Fruit fly (Drosophila melanogaster) whole organism, embryonic: ENCODE results near the gene osk.

Experiments used
- Adf1 ChIP-seq: fragments of 200-800 bp; sonication (Bioruptor generic); IDR thresholded peaks from 2 replicates; pipeline ENCODE4 v1.3.6; 2022; ENCODE audit warnings: missing biosample characterization, missing genetic modification characterization
- Bgb ChIP-seq: fragments of 200-800 bp; sonication (Bioruptor generic); IDR thresholded peaks from 2 replicates; pipeline ENCODE4 v1.3.6; 2022; ENCODE audit warnings: missing biosample characterization, missing genetic modification characterization; ENCODE audit not compliant: partially characterized antibody
- CG12104 ChIP-seq: fragments of 200-800 bp; sonication (Bioruptor generic); optimal IDR thresholded peaks from 3 replicates; lab custom pipeline; 2016; ENCODE audit warnings: missing biosample characterization, missing genetic modification characterization
- CG14050 ChIP-seq: fragments of 200-800 bp; sonication (Bioruptor generic); IDR thresholded peaks from 3 replicates; pipeline ENCODE4 v1.3.6; 2022; ENCODE audit warnings: missing biosample characterization, missing genetic modification characterization
- CG16779 ChIP-seq: fragments of 200-800 bp; sonication (Bioruptor generic); IDR thresholded peaks from 2 replicates; pipeline ENCODE4 v1.3.6; 2022; ENCODE audit warnings: missing biosample characterization, missing genetic modification characterization
- CG1832 ChIP-seq: fragments of 200-800 bp; sonication (Bioruptor generic); optimal IDR thresholded peaks from 2 replicates; lab custom pipeline; 2017; ENCODE audit warnings: missing biosample characterization, mild to moderate bottlenecking, missing genetic modification characterization, inconsistent platforms
- CG2120 ChIP-seq: fragments of 200-800 bp; sonication (Bioruptor generic); optimal IDR thresholded peaks from 3 replicates; lab custom pipeline; 2016; ENCODE audit warnings: missing biosample characterization, missing genetic modification characterization
- CG2875 ChIP-seq: fragments of 200-800 bp; sonication (Bioruptor generic); optimal IDR thresholded peaks from 2 replicates; lab custom pipeline; 2017; ENCODE audit warnings: missing biosample characterization, mild to moderate bottlenecking, missing genetic modification characterization, missing genetic modification reagents
- CG30431 ChIP-seq: fragments of 200-800 bp; sonication (Bioruptor generic); optimal IDR thresholded peaks from 2 replicates; lab custom pipeline; 2017; ENCODE audit warnings: missing biosample characterization, missing genetic modification characterization
- CG32767 ChIP-seq: fragments of 200-800 bp; sonication (Bioruptor generic); IDR thresholded peaks from 2 replicates; pipeline ENCODE4 v1.3.6; 2022; ENCODE audit warnings: missing biosample characterization, missing genetic modification characterization
- CG3407 ChIP-seq: fragments of 200-800 bp; sonication (Bioruptor generic); optimal IDR thresholded peaks from 2 replicates; lab custom pipeline; 2018; ENCODE audit warnings: missing biosample characterization, mild to moderate bottlenecking, missing genetic modification characterization
- CG34422 ChIP-seq: fragments of 200-800 bp; sonication (Bioruptor generic); IDR thresholded peaks from 3 replicates; pipeline ENCODE4 v1.3.6; 2022; ENCODE audit warnings: missing biosample characterization, missing genetic modification characterization
- CG42726 ChIP-seq: fragments of 200-800 bp; sonication (Bioruptor generic); IDR thresholded peaks from 2 replicates; pipeline ENCODE4 v1.3.6; 2022; ENCODE audit warnings: missing biosample characterization, missing genetic modification characterization; ENCODE audit not compliant: partially characterized antibody
- CG4820 ChIP-seq: fragments of 200-800 bp; sonication (Bioruptor generic); optimal IDR thresholded peaks from 3 replicates; lab custom pipeline; 2016; ENCODE audit warnings: missing biosample characterization, missing genetic modification characterization
- CG7839 ChIP-seq: fragments of 200-800 bp; sonication (Bioruptor generic); optimal IDR thresholded peaks from 3 replicates; lab custom pipeline; 2018; ENCODE audit warnings: missing biosample characterization, mild to moderate bottlenecking, missing genetic modification characterization, moderate library complexity
- CG7963 ChIP-seq: fragments of 200-800 bp; sonication (Bioruptor generic); IDR thresholded peaks from 3 replicates; pipeline ENCODE4 v1.3.6; 2022; ENCODE audit warnings: missing biosample characterization, missing genetic modification characterization; ENCODE audit not compliant: partially characterized antibody
- CG9215 ChIP-seq: fragments of 200-800 bp; sonication (Bioruptor generic); IDR thresholded peaks from 2 replicates; pipeline ENCODE4 v1.3.6; 2022; ENCODE audit warnings: missing biosample characterization, missing genetic modification characterization
- CTCF ChIP-seq: fragments of 200-800 bp; sonication (Bioruptor generic); optimal IDR thresholded peaks from 2 replicates; lab custom pipeline; 2017; ENCODE audit warnings: missing biosample characterization, mild to moderate bottlenecking, missing genetic modification characterization, moderate library complexity
- CkIIα-i1 ChIP-seq: fragments of 200-800 bp; sonication (Bioruptor generic); IDR thresholded peaks from 2 replicates; pipeline ENCODE4 v1.3.6; 2022; ENCODE audit warnings: missing biosample characterization, missing genetic modification characterization
- Dll ChIP-seq: fragments of 200-800 bp; sonication (Bioruptor generic); IDR thresholded peaks from 4 replicates; pipeline ENCODE4 v1.3.6; 2022; ENCODE audit warnings: missing biosample characterization, missing genetic modification characterization; ENCODE audit not compliant: partially characterized antibody
- Dp ChIP-seq: fragments of 200-800 bp; sonication (Bioruptor generic); optimal IDR thresholded peaks from 2 replicates; lab custom pipeline; 2018; ENCODE audit warnings: missing biosample characterization, mild to moderate bottlenecking, missing genetic modification characterization, moderate library complexity
- Drgx ChIP-seq: fragments of 200-800 bp; sonication (Bioruptor generic); IDR thresholded peaks from 2 replicates; pipeline ENCODE4 v1.3.6; 2022; ENCODE audit warnings: missing biosample characterization, missing genetic modification characterization
- Fer1 ChIP-seq: fragments of 200-800 bp; sonication (Bioruptor generic); optimal IDR thresholded peaks from 2 replicates; lab custom pipeline; 2017; ENCODE audit warnings: missing biosample characterization, mild to moderate bottlenecking, missing genetic modification characterization
- H15 ChIP-seq: fragments of 200-800 bp; sonication (Bioruptor generic); IDR thresholded peaks from 3 replicates; pipeline ENCODE4 v1.3.6; 2022; ENCODE audit warnings: missing biosample characterization, missing genetic modification characterization
- HLHmδ ChIP-seq: fragments of 200-800 bp; sonication (Bioruptor generic); optimal IDR thresholded peaks from 2 replicates; lab custom pipeline; 2018; ENCODE audit warnings: missing biosample characterization, mild to moderate bottlenecking, missing genetic modification characterization, moderate library complexity
- Hr39 ChIP-seq: fragments of >200 bp; optimal IDR thresholded peaks from 2 replicates; lab custom pipeline; 2017
- Nf-YB ChIP-seq: fragments of 200-800 bp; sonication (Bioruptor generic); optimal IDR thresholded peaks from 3 replicates; lab custom pipeline; 2019; ENCODE audit warnings: missing biosample characterization, mild to moderate bottlenecking, missing genetic modification characterization, moderate library complexity
- Sry-δ ChIP-seq: fragments of 200-800 bp; sonication (Bioruptor generic); optimal IDR thresholded peaks from 2 replicates; lab custom pipeline; 2016; ENCODE audit warnings: missing biosample characterization, missing genetic modification characterization
- Trl ChIP-seq, 3 experiments: fragments of >200 bp in 2 of 3; fragments of 200-800 bp in 1 of 3; sonication (Bioruptor generic) in 1 of 3; optimal IDR thresholded peaks; 2 replicates in 1 of 3; 3 replicates in 2 of 3; lab custom pipeline; 2016 to 2017; ENCODE audit warnings: missing biosample characterization in 1 of 3, missing genetic modification characterization in 1 of 3
- amos ChIP-seq: fragments of 200-800 bp; sonication (Bioruptor generic); IDR thresholded peaks from 2 replicates; pipeline ENCODE4 v1.3.6; 2022; ENCODE audit warnings: missing biosample characterization, missing genetic modification characterization; ENCODE audit not compliant: partially characterized antibody
- cg ChIP-seq: fragments of 200-800 bp; sonication (Bioruptor generic); optimal IDR thresholded peaks from 3 replicates; lab custom pipeline; 2019; ENCODE audit warnings: missing biosample characterization, mild to moderate bottlenecking, missing genetic modification characterization, moderate library complexity
- chinmo ChIP-seq: fragments of 200-800 bp; sonication (Bioruptor generic); IDR thresholded peaks from 4 replicates; pipeline ENCODE4 v1.3.6; 2022; ENCODE audit warnings: missing biosample characterization, missing genetic modification characterization; ENCODE audit not compliant: partially characterized antibody
- ci ChIP-seq: fragments of 200-800 bp; sonication (Bioruptor generic); IDR thresholded peaks from 3 replicates; pipeline ENCODE4 v1.3.6; 2022; ENCODE audit warnings: missing biosample characterization, missing genetic modification characterization
- dm ChIP-seq: fragments of 200-800 bp; sonication (Bioruptor generic); optimal IDR thresholded peaks from 3 replicates; lab custom pipeline; 2016; ENCODE audit warnings: missing biosample characterization, missing genetic modification characterization
- dmrt99B ChIP-seq: fragments of 200-800 bp; sonication (Bioruptor generic); optimal IDR thresholded peaks from 2 replicates; lab custom pipeline; 2018; ENCODE audit warnings: missing biosample characterization, mild to moderate bottlenecking, missing genetic modification characterization, moderate library complexity
- eyg ChIP-seq: fragments of 200-800 bp; sonication (Bioruptor generic); optimal IDR thresholded peaks from 3 replicates; lab custom pipeline; 2016; ENCODE audit warnings: missing biosample characterization, missing genetic modification characterization
- fd64A ChIP-seq: fragments of 200-800 bp; sonication (Bioruptor generic); optimal IDR thresholded peaks from 3 replicates; lab custom pipeline; 2018; ENCODE audit warnings: missing biosample characterization, mild to moderate bottlenecking, missing genetic modification characterization
- grn ChIP-seq: fragments of 200-800 bp; sonication (Bioruptor generic); optimal IDR thresholded peaks from 3 replicates; lab custom pipeline; 2017; ENCODE audit warnings: missing biosample characterization, missing genetic modification characterization
- ham ChIP-seq: fragments of 200-800 bp; sonication (Bioruptor generic); IDR thresholded peaks from 2 replicates; pipeline ENCODE4 v1.3.6; 2022; ENCODE audit warnings: missing biosample characterization, missing genetic modification characterization
- inv ChIP-seq: fragments of 200-800 bp; sonication (Bioruptor generic); IDR thresholded peaks from 2 replicates; pipeline ENCODE4 v1.3.6; 2022; ENCODE audit warnings: missing biosample characterization, missing genetic modification characterization; ENCODE audit not compliant: partially characterized antibody
- ken ChIP-seq: fragments of 200-800 bp; sonication (Bioruptor generic); IDR thresholded peaks from 3 replicates; pipeline ENCODE4 v1.3.6; 2022; ENCODE audit warnings: missing biosample characterization, missing genetic modification characterization
- lab ChIP-seq: fragments of 200-800 bp; sonication (Bioruptor generic); optimal IDR thresholded peaks from 3 replicates; lab custom pipeline; 2017; ENCODE audit warnings: missing biosample characterization, missing genetic modification characterization, mild to moderate bottlenecking, moderate library complexity, missing genetic modification reagents
- nerfin-1 ChIP-seq: fragments of 200-800 bp; sonication (Bioruptor generic); optimal IDR thresholded peaks from 3 replicates; lab custom pipeline; 2019; ENCODE audit warnings: missing biosample characterization, mild to moderate bottlenecking, missing genetic modification characterization, moderate library complexity
- seq ChIP-seq: fragments of 200-800 bp; sonication (Bioruptor generic); IDR thresholded peaks from 2 replicates; pipeline ENCODE4 v1.3.6; 2022; ENCODE audit warnings: missing biosample characterization, missing genetic modification characterization
- tin ChIP-seq: fragments of 200-800 bp; sonication (Bioruptor generic); optimal IDR thresholded peaks from 3 replicates; lab custom pipeline; 2016; ENCODE audit warnings: missing biosample characterization, missing genetic modification characterization
- trem ChIP-seq: fragments of 200-800 bp; optimal IDR thresholded peaks from 3 replicates; lab custom pipeline; 2019; ENCODE audit warnings: missing biosample characterization, mild to moderate bottlenecking, missing genetic modification characterization, moderate library complexity
- wek ChIP-seq: fragments of 200-800 bp; sonication (Bioruptor generic); optimal IDR thresholded peaks from 3 replicates; lab custom pipeline; 2018; ENCODE audit warnings: missing biosample characterization, mild to moderate bottlenecking, missing genetic modification characterization, moderate library complexity
- zf30C ChIP-seq: fragments of 200-800 bp; sonication (Bioruptor generic); optimal IDR thresholded peaks from 3 replicates; lab custom pipeline; 2018; ENCODE audit warnings: missing biosample characterization, mild to moderate bottlenecking, missing genetic modification characterization
- zfh1 ChIP-seq: fragments of 200-800 bp; sonication (Bioruptor generic); IDR thresholded peaks from 3 replicates; pipeline ENCODE4 v1.3.6; 2022; ENCODE audit warnings: missing biosample characterization, missing genetic modification characterization
- zfh2 ChIP-seq: fragments of 200-800 bp; sonication (Bioruptor generic); optimal IDR thresholded peaks from 2 replicates; lab custom pipeline; 2016; ENCODE audit warnings: missing biosample characterization, missing genetic modification characterization

osk gene

dm6 chr3R:8925924-8926553 lies 8.9 kb upstream of the osk start (continued):
- TF ChIP-seq tin (GFP tag; lab: Kevin White, UChicago) (peak; percentile 78), CG1832 (GFP tag; lab: Kevin White, UChicago) (no peak), Dp (GFP tag; lab: Kevin White, UChicago) (no peak), Sry-δ (GFP tag; lab: Kevin White, UChicago) (peak; percentile 35), CG9215 (GFP tag; lab: Robert Waterston, UW) (no peak), CG14050 (GFP tag; lab: Robert Waterston, UW) (no peak), CG3407 (GFP tag; lab: Kevin White, UChicago) (peak; percentile 34), lab (GFP tag; lab: Kevin White, UChicago) (peak; percentile 45), amos (GFP tag; lab: Robert Waterston, UW) (no peak), ham (GFP tag; lab: Robert Waterston, UW) (no peak), trem (tag; lab: Kevin White, UChicago) (peak; percentile 85), H15 (peak; percentile 67; the same call in 2 of the 3 replicates), wek (no peak), fd64A (GFP tag; lab: Kevin White, UChicago) (peak; percentile 87), cg (GFP tag; lab: Kevin White, UChicago) (peak; percentile 14), Dll (GFP tag; lab: Robert Waterston, UW) (no peak), dm (GFP tag; lab: Kevin White, UChicago) (peak; percentile 25), CTCF (GFP tag; lab: Kevin White, UChicago) (peak; percentile 47), CG7839 (tag; lab: Kevin White, UChicago) (peak; percentile 67), Nf-YB (peak; percentile 24), CG7963 (GFP tag; lab: Robert Waterston, UW) (0 out of 3 replicates have a peak, but pooled peaks have one; percentile 28), CG32767 (GFP tag; lab: Robert Waterston, UW) (no peak), CG4820 (GFP tag; lab: Kevin White, UChicago) (peak; percentile 57), inv (GFP tag; lab: Robert Waterston, UW) (no peak), ci (GFP tag; lab: Robert Waterston, UW) (peak; percentile 84), nerfin-1 (tag; lab: Kevin White, UChicago) (peak; percentile 87), CG16779 (GFP tag; lab: Robert Waterston, UW) (no peak), CkIIα-i1 (GFP tag; lab: Robert Waterston, UW) (no peak; the same call in 1 of the 2 replicates), CG34422 (0 out of 3 replicates have a peak, but pooled peaks have one; percentile 19), CG2120 (GFP tag; lab: Kevin White, UChicago) (no peak), CG12104 (GFP tag; lab: Kevin White, UChicago) (no peak), HLHmδ (GFP tag; lab: Kevin White, UChicago) (no peak), Bgb (no peak), chinmo (GFP tag; lab: Robert Waterston, UW) (no peak), Hr39 (lab: Kevin White, UChicago) (no peak), CG42726 (no peak), grn (no peak), dmrt99B (tag; lab: Kevin White, UChicago) (peak; percentile 71), Adf1 (GFP tag; lab: Robert Waterston, UW) (no peak), ken (GFP tag; lab: Robert Waterston, UW) (0 out of 3 replicates have a peak, but pooled peaks have one; percentile 28), Drgx (GFP tag; lab: Robert Waterston, UW) (peak; percentile 72), zf30C (no peak), eyg (GFP tag; lab: Kevin White, UChicago) (no peak), Trl (optimal IDR thresholded peaks at IDR 0.05; lab: Kevin White, UChicago) (no peak), Trl (GFP tag; optimal IDR thresholded peaks at IDR 0.05; lab: Kevin White, UChicago) (peak; percentile 43), Fer1 (GFP tag; lab: Kevin White, UChicago) (no peak), CG30431 (peak; percentile 13), seq (GFP tag; lab: Robert Waterston, UW) (no peak), CG2875 (GFP tag; lab: Kevin White, UChicago) (peak; percentile 30), zfh2 (GFP tag; lab: Kevin White, UChicago) (no peak), zfh1 (GFP tag; lab: Robert Waterston, UW) (peak; percentile 92)
